Worm (Caenorhabditis elegans): ENCODE measurements around the gene F09A5.2.

The F09A5.2 gene

DNA sequence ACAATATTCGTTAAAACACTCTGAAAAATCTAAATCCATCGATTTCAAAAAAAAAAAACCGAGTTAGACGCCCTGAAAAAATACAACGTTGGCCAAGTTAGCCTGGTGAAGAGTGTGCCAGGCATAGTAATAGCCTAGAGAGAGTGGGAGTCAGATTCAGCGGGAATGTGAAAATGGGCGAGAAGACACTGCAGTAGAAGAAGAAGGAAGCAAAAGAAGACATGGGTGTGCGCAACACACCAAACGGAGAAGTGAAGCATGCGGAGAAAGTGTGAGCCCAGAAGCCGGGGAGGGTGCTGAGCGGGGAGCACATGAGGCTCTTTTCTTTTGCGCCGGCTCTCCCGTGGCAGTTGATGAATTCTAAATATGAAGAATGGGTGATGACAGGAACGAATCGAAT lies 36.3 kb downstream of the F09A5.2 start:
- TF ChIP-seq ceh-14 (tag; optimal IDR thresholded peaks at IDR 0.05) = no peak
- no peak for TF ChIP-seq elt-4 (tag; optimal IDR thresholded peaks at IDR 0.05)
- peak; percentile 49 for TF ChIP-seq ceh-31 (tag; optimal IDR thresholded peaks at IDR 0.05)
- no peak for TF ChIP-seq ceh-9 (tag; optimal IDR thresholded peaks at IDR 0.05)
- no peak for TF ChIP-seq sox-4 (tag; optimal IDR thresholded peaks at IDR 0.05)
- peak; percentile 16 for TF ChIP-seq tbx-2 (tag; optimal IDR thresholded peaks at IDR 0.05)
- TF ChIP-seq lin-11 (tag; optimal IDR thresholded peaks at IDR 0.05) = no peak
- peak; percentile 75 for TF ChIP-seq unc-42 (tag; optimal IDR thresholded peaks at IDR 0.05)
- no peak for TF ChIP-seq ceh-6 (GFP tag; optimal IDR thresholded peaks at IDR 0.05)
- no peak for TF ChIP-seq unc-86 (tag; optimal IDR thresholded peaks at IDR 0.05)
- TF ChIP-seq fax-1 (tag; optimal IDR thresholded peaks at IDR 0.05) = no peak
- no peak for TF ChIP-seq mec-3 (tag; optimal IDR thresholded peaks at IDR 0.05; ENCODE audit: borderline replicate concordance)
- peak; percentile 12 for TF ChIP-seq unc-55 (GFP tag; optimal IDR thresholded peaks at IDR 0.05)
- TF ChIP-seq elt-2 (tag; optimal IDR thresholded peaks at IDR 0.05) = no peak
- TF ChIP-seq ceh-34 (tag; optimal IDR thresholded peaks at IDR 0.05) = peak; percentile 28
- TF ChIP-seq sox-2 (GFP tag; IDR thresholded peaks at IDR 0.05) = no peak
- TF ChIP-seq C08G9.2 (tag; optimal IDR thresholded peaks at IDR 0.05) = peak; percentile 39
- no peak for TF ChIP-seq odd-2 (tag; optimal IDR thresholded peaks at IDR 0.05)
- no peak for TF ChIP-seq lim-6 (tag; optimal IDR thresholded peaks at IDR 0.05)
- TF ChIP-seq ceh-18 (tag; optimal IDR thresholded peaks at IDR 0.05) = no peak
- no peak for TF ChIP-seq pha-2 (tag; optimal IDR thresholded peaks at IDR 0.05)
- TF ChIP-seq C38D4.7 (GFP tag; optimal IDR thresholded peaks at IDR 0.05) = no peak
- TF ChIP-seq pat-9 (tag; optimal IDR thresholded peaks at IDR 0.05) = no peak
- no peak for TF ChIP-seq pax-1 (tag; optimal IDR thresholded peaks at IDR 0.05)
- TF ChIP-seq ets-4 (tag; optimal IDR thresholded peaks at IDR 0.05) = no peak
- TF ChIP-seq ztf-16 (tag; optimal IDR thresholded peaks at IDR 0.05) = no peak
- no peak for TF ChIP-seq hlh-30 (tag; optimal IDR thresholded peaks at IDR 0.05; ENCODE audit: insufficient read depth)
- TF ChIP-seq nhr-232 (tag; optimal IDR thresholded peaks at IDR 0.05) = no peak

ce11 chrX:13174437-13174836 lies 39.5 kb downstream of the F09A5.2 start:
- TF ChIP-seq unc-55 (GFP tag; optimal IDR thresholded peaks at IDR 0.05) = no peak
- no peak for TF ChIP-seq pha-2 (tag; optimal IDR thresholded peaks at IDR 0.05)
- TF ChIP-seq che-1 (tag; optimal IDR thresholded peaks at IDR 0.05) = no peak
- no peak for TF ChIP-seq npax-4 (tag; optimal IDR thresholded peaks at IDR 0.05)
- no peak for TF ChIP-seq pqm-1 (tag; optimal IDR thresholded peaks at IDR 0.05)
- TF ChIP-seq gmeb-2 (tag; optimal IDR thresholded peaks at IDR 0.05) = no peak
- TF ChIP-seq unc-3 (GFP tag; conservative IDR thresholded peaks at IDR 0.05) = no peak
- TF ChIP-seq unc-3 (tag; optimal IDR thresholded peaks at IDR 0.05) = no peak
- TF ChIP-seq T23F11.4 (GFP tag; optimal IDR thresholded peaks at IDR 0.05) = no peak
- TF ChIP-seq ceh-9 (tag; optimal IDR thresholded peaks at IDR 0.05) = no peak
- TF ChIP-seq ceh-2 (tag; optimal IDR thresholded peaks at IDR 0.05) = no peak
- no peak for TF ChIP-seq fax-1 (tag; optimal IDR thresholded peaks at IDR 0.05)
- no peak for TF ChIP-seq sdc-2 (tag; optimal IDR thresholded peaks at IDR 0.05)
- TF ChIP-seq pax-1 (tag; optimal IDR thresholded peaks at IDR 0.05) = no peak
- TF ChIP-seq pros-1 (tag; optimal IDR thresholded peaks at IDR 0.05) = no peak
- TF ChIP-seq tbx-7 (tag; optimal IDR thresholded peaks at IDR 0.05) = no peak
- TF ChIP-seq rnt-1 (tag; optimal IDR thresholded peaks at IDR 0.05) = no peak
- no peak for TF ChIP-seq lim-6 (tag; optimal IDR thresholded peaks at IDR 0.05)
- TF ChIP-seq fkh-6 (tag; optimal IDR thresholded peaks at IDR 0.05) = no peak
- no peak for TF ChIP-seq nfya-1 (tag; optimal IDR thresholded peaks at IDR 0.05)

DNA sequence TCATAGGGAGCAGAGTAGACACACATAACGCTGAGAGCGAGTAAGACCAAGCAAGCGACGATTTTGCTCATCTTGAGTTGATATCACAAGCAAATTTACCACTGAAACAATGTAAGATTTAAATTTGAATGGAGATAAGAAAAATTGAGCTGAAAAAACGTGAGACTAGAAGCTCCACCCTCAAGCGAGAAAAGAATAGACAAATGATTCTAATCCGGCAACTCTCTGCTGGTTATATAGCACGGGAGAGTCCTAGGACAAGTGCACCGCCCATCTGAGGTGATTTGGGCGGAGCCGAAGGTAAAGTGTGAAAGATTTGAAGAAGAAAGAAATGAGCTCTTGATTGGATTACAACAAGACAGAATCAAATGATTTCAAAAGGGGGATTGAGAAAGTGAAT lies 43.4 kb downstream of the F09A5.2 start, which contains the start of gene nlp-3:
Gene nlp-3, minus strand, starts transcription at position 101 of the 400 bp plus-strand sequence.
- TF ChIP-seq nhr-232 (tag; optimal IDR thresholded peaks at IDR 0.05) (no peak), pqm-1 (tag; optimal IDR thresholded peaks at IDR 0.05) (no peak), sdc-2 (tag; optimal IDR thresholded peaks at IDR 0.05) (no peak), pat-9 (tag; optimal IDR thresholded peaks at IDR 0.05) (no peak), lim-6 (tag; optimal IDR thresholded peaks at IDR 0.05) (no peak), ceh-31 (tag; optimal IDR thresholded peaks at IDR 0.05) (no peak), fax-1 (tag; optimal IDR thresholded peaks at IDR 0.05) (no peak), elt-2 (tag; optimal IDR thresholded peaks at IDR 0.05) (no peak), ceh-45 (GFP tag; IDR thresholded peaks at IDR 0.05) (no peak)

Measured in whole organism, late embryonic.